Worm (Caenorhabditis elegans) whole organism, L1 larva: ENCODE measurements around the gene acbp-4.
A peak's percentile ranks its signal among the peaks of the same experiment; 100 is the strongest.

Experiments
- C04F5.9 ChIP-seq: sonication (generic microtip); optimal IDR thresholded peaks from 2 replicates; lab custom pipeline; 2016; ENCODE audit warnings: missing genetic modification characterization, missing compliant biosample characterization
- C16A3.4 ChIP-seq: fragments of 150-350 bp; optimal IDR thresholded peaks from 2 replicates; lab custom pipeline; 2014; ENCODE audit warnings: missing biosample characterization, missing genetic modification characterization
- F16B12.6 ChIP-seq: fragments of 150-350 bp; optimal IDR thresholded peaks from 2 replicates; lab custom pipeline; 2014; ENCODE audit warnings: missing biosample characterization, missing genetic modification characterization
- aha-1 ChIP-seq: fragments of 150-350 bp; optimal IDR thresholded peaks from 2 replicates; lab custom pipeline; 2014; ENCODE audit warnings: missing biosample characterization, missing genetic modification characterization
- aly-2 ChIP-seq: fragments of 150-350 bp; optimal IDR thresholded peaks from 2 replicates; lab custom pipeline; 2014; ENCODE audit warnings: missing biosample characterization, missing genetic modification characterization
- ama-1 ChIP-seq: fragments of 150-350 bp; optimal IDR thresholded peaks from 2 replicates; lab custom pipeline; 2014
- blmp-1 ChIP-seq: fragments of 150-350 bp; optimal IDR thresholded peaks from 2 replicates; lab custom pipeline; 2014; ENCODE audit warnings: missing biosample characterization, missing genetic modification characterization
- ceh-63 ChIP-seq: fragments of 200-800 bp; sonication (Bioruptor generic); optimal IDR thresholded peaks from 2 replicates; lab custom pipeline; 2018; ENCODE audit warnings: mild to moderate bottlenecking, missing genetic modification characterization, missing compliant biosample characterization
- ceh-82 ChIP-seq, 3 experiments: fragments of 150-350 bp in 1 of 3; sonication (generic microtip) in 2 of 3; optimal IDR thresholded peaks; 2 replicates each; lab custom pipeline; 2014 to 2017; ENCODE audit warnings: missing biosample characterization in 3 of 3, missing genetic modification characterization in 3 of 3
- ceh-88 ChIP-seq: fragments of 200-800 bp; sonication (Bioruptor generic); IDR thresholded peaks from 2 replicates; pipeline ENCODE4 v1.3.6; 2022; ENCODE audit warnings: missing genetic modification characterization, missing compliant biosample characterization
- ceh-90 ChIP-seq: sonication (generic microtip); optimal IDR thresholded peaks from 2 replicates; lab custom pipeline; 2016; ENCODE audit warnings: missing genetic modification characterization, missing compliant biosample characterization
- ces-1 ChIP-seq: fragments of 150-350 bp; optimal IDR thresholded peaks from 2 replicates; lab custom pipeline; 2014; ENCODE audit warnings: missing biosample characterization, missing genetic modification reagents, missing genetic modification characterization
- dpl-1 ChIP-seq, 3 experiments: fragments of 150-350 bp in 2 of 3; sonication (generic microtip) in 1 of 3; optimal IDR thresholded peaks; 2 replicates each; lab custom pipeline; 2014 to 2017; ENCODE audit warnings: missing biosample characterization in 3 of 3, missing genetic modification characterization in 3 of 3, missing genetic modification reagents in 3 of 3
- dsc-1 ChIP-seq: sonication (generic microtip); optimal IDR thresholded peaks from 2 replicates; lab custom pipeline; 2016; ENCODE audit warnings: mild to moderate bottlenecking, missing genetic modification characterization, missing compliant biosample characterization
- efl-1 ChIP-seq, 4 experiments: fragments of 150-350 bp; optimal IDR thresholded peaks in 3 of 4; peaks in 1 of 4; 1 replicate in 1 of 4; 2 replicates in 3 of 4; lab custom pipeline; 2014; ENCODE audit warnings: missing biosample characterization in 2 of 4, missing genetic modification characterization in 2 of 4, missing genetic modification reagents in 2 of 4
- efl-3 ChIP-seq: fragments of 200-800 bp; sonication (Bioruptor generic); optimal IDR thresholded peaks from 2 replicates; lab custom pipeline; 2018; ENCODE audit warnings: mild to moderate bottlenecking, missing genetic modification characterization, missing compliant biosample characterization
- egl-13 ChIP-seq: sonication (generic microtip); optimal IDR thresholded peaks from 2 replicates; lab custom pipeline; 2016; ENCODE audit warnings: missing genotype, missing genetic modification reagents, missing genetic modification characterization, missing compliant biosample characterization
- ets-5 ChIP-seq: fragments of 200-800 bp; sonication (Bioruptor generic); IDR thresholded peaks from 2 replicates; pipeline ENCODE4 v1.3.6; 2022; ENCODE audit warnings: missing genetic modification characterization, missing compliant biosample characterization
- fkh-10 ChIP-seq: sonication (generic microtip); optimal IDR thresholded peaks from 2 replicates; lab custom pipeline; 2017; ENCODE audit warnings: missing biosample characterization, missing genetic modification reagents, missing genetic modification characterization
- fkh-4 ChIP-seq: sonication (generic microtip); optimal IDR thresholded peaks from 2 replicates; lab custom pipeline; 2016; ENCODE audit warnings: missing compliant biosample characterization, missing genetic modification characterization, borderline replicate concordance
- fkh-8 ChIP-seq: sonication (generic microtip); optimal IDR thresholded peaks from 2 replicates; lab custom pipeline; 2016; ENCODE audit warnings: mild to moderate bottlenecking, missing genetic modification characterization, missing compliant biosample characterization
- fos-1 ChIP-seq: fragments of 150-350 bp; optimal IDR thresholded peaks from 2 replicates; lab custom pipeline; 2014; ENCODE audit warnings: missing biosample characterization, missing genetic modification characterization
- hpl-2 ChIP-seq: fragments of 150-350 bp; optimal IDR thresholded peaks from 2 replicates; lab custom pipeline; 2014; ENCODE audit warnings: missing biosample characterization, missing genetic modification reagents, missing genetic modification characterization
- irx-1 ChIP-seq: sonication (generic microtip); optimal IDR thresholded peaks from 2 replicates; lab custom pipeline; 2016; ENCODE audit warnings: missing genetic modification characterization, missing compliant biosample characterization
- lin-14 ChIP-seq: fragments of 200-800 bp; sonication (Bioruptor generic); optimal IDR thresholded peaks from 2 replicates; lab custom pipeline; 2018; ENCODE audit warnings: mild to moderate bottlenecking, missing genetic modification characterization, moderate library complexity, missing compliant biosample characterization
- lin-15B ChIP-seq: fragments of 150-350 bp; sonication (generic microtip); optimal IDR thresholded peaks from 3 replicates; lab custom pipeline; 2014; ENCODE audit warnings: missing biosample characterization, missing genetic modification characterization
- lin-35 ChIP-seq, 2 experiments: fragments of 150-350 bp; optimal IDR thresholded peaks; 2 replicates each; lab custom pipeline; 2014; ENCODE audit warnings: missing biosample characterization in 2 of 2, missing genetic modification characterization in 2 of 2, missing genetic modification reagents in 2 of 2
- lin-39 ChIP-seq: fragments of 150-350 bp; optimal IDR thresholded peaks from 2 replicates; lab custom pipeline; 2014; ENCODE audit warnings: missing biosample characterization, missing genetic modification reagents, missing genetic modification characterization
- lir-3 ChIP-seq: sonication (generic microtip); optimal IDR thresholded peaks from 2 replicates; lab custom pipeline; 2016; ENCODE audit warnings: mild to moderate bottlenecking, missing genetic modification characterization, moderate library complexity, missing compliant biosample characterization; ENCODE audit not compliant: poor library complexity
- lsy-2 ChIP-seq, 2 experiments: fragments of 150-350 bp; optimal IDR thresholded peaks; 2 replicates each; lab custom pipeline; 2014; ENCODE audit warnings: missing biosample characterization in 2 of 2, missing genetic modification characterization in 2 of 2
- mdl-1 ChIP-seq, 2 experiments: fragments of 150-350 bp; optimal IDR thresholded peaks; 2 replicates each; lab custom pipeline; 2014 to 2017; ENCODE audit warnings: missing biosample characterization in 2 of 2, missing genetic modification characterization in 2 of 2, inconsistent platforms in 1 of 2
- mep-1 ChIP-seq: fragments of 150-350 bp; optimal IDR thresholded peaks from 2 replicates; lab custom pipeline; 2014; ENCODE audit warnings: missing biosample characterization, missing genetic modification characterization
- nhr-12 ChIP-seq: sonication (generic microtip); optimal IDR thresholded peaks from 2 replicates; lab custom pipeline; 2017; ENCODE audit warnings: missing biosample characterization, missing genetic modification characterization
- nhr-20 ChIP-seq: sonication (generic microtip); optimal IDR thresholded peaks from 2 replicates; lab custom pipeline; 2016; ENCODE audit warnings: mild to moderate bottlenecking, missing genetic modification characterization, missing compliant biosample characterization
- nhr-28 ChIP-seq: fragments of 150-350 bp; optimal IDR thresholded peaks from 2 replicates; lab custom pipeline; 2014; ENCODE audit warnings: missing biosample characterization, missing genetic modification characterization
- nhr-47 ChIP-seq: sonication (generic microtip); optimal IDR thresholded peaks from 2 replicates; lab custom pipeline; 2016; ENCODE audit warnings: mild to moderate bottlenecking, missing genetic modification characterization, moderate library complexity, missing compliant biosample characterization
- nhr-71 ChIP-seq: sonication (generic microtip); optimal IDR thresholded peaks from 2 replicates; lab custom pipeline; 2016; ENCODE audit warnings: mild to moderate bottlenecking, missing genetic modification characterization, moderate library complexity, missing compliant biosample characterization
- nhr-84 ChIP-seq: sonication (generic microtip); optimal IDR thresholded peaks from 2 replicates; lab custom pipeline; 2017; ENCODE audit warnings: missing biosample characterization, missing genetic modification characterization
- nhr-85 ChIP-seq: sonication (generic microtip); peaks from one replicate; lab custom pipeline; 2016; ENCODE audit warnings: missing genetic modification characterization, inconsistent platforms, missing compliant biosample characterization
- pag-3 ChIP-seq: sonication (generic microtip); optimal IDR thresholded peaks from 2 replicates; lab custom pipeline; 2017; ENCODE audit warnings: missing genetic modification characterization, mild to moderate bottlenecking, missing compliant biosample characterization, antibody characterized with exemption, borderline replicate concordance; ENCODE audit not compliant: insufficient read depth
- rnt-1 ChIP-seq: sonication (generic microtip); optimal IDR thresholded peaks from 2 replicates; lab custom pipeline; 2016; ENCODE audit warnings: mild to moderate bottlenecking, missing genetic modification characterization, moderate library complexity, missing compliant biosample characterization
- skn-1 ChIP-seq: fragments of 150-350 bp; optimal IDR thresholded peaks from 2 replicates; lab custom pipeline; 2014; ENCODE audit warnings: missing biosample characterization, missing genetic modification characterization
- snu-23 ChIP-seq: sonication (generic microtip); optimal IDR thresholded peaks from 2 replicates; lab custom pipeline; 2016; ENCODE audit warnings: missing genetic modification characterization, missing compliant biosample characterization
- sox-4 ChIP-seq: sonication (generic microtip); optimal IDR thresholded peaks from 2 replicates; lab custom pipeline; 2016; ENCODE audit warnings: missing genetic modification characterization, missing compliant biosample characterization
- vab-15 ChIP-seq: sonication (generic microtip); optimal IDR thresholded peaks from 2 replicates; lab custom pipeline; 2017; ENCODE audit warnings: missing genotype, mild to moderate bottlenecking, missing genetic modification characterization, missing compliant biosample characterization
- ztf-11 ChIP-seq, 2 experiments: sonication (generic microtip); optimal IDR thresholded peaks; 2 replicates each; lab custom pipeline; 2016 to 2017; ENCODE audit warnings: missing genetic modification characterization in 2 of 2, missing biosample characterization in 1 of 2, missing compliant biosample characterization in 1 of 2

Gene acbp-4

DNA sequence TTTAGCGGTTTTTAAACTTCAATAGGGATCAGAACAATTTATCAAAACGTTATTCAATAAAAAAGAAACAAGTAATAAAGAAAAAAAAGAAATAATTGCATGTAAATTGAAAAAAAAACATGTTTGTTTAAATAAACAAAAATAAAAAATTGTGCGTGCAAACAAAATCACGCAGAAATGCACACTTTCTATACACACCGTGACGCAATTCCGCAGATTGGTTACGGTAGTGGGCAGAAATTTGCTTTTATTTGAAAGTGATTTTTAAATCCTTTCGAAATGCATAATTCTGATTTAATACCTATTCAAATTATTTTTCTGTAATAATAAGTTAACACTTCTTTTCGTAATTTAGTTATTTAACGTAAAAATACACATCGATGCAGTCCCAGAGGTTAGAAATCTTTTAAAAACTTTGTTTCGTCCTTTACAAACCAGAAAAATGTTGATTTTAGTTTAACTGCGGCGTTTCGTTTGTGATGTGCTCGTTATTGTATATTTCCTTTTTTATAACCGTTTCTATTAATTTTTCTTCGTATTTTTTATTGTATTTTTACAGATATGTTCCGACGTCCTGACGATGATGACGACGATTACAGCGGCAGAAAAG, 15.7 kb downstream of the acbp-4 start, which contains the start of gene cwf-19L2:
TSS of gene cwf-19L2 (plus strand) at position 560 of the 610 bp plus-strand sequence.
- TF ChIP-seq efl-3 (GFP tag; lab: Kevin White, UChicago), result no peak
- TF ChIP-seq efl-1 (optimal IDR thresholded peaks at IDR 0.05; lab: Kevin White, UChicago), result peak; percentile 2 to 67
- TF ChIP-seq efl-1 (GFP tag; optimal IDR thresholded peaks at IDR 0.05 in 1 of 2; lab: Kevin White, UChicago), result no peak
- TF ChIP-seq C04F5.9 (tag; lab: Kevin White, UChicago), result no peak
- TF ChIP-seq lsy-2 (tag; optimal IDR thresholded peaks at IDR 0.05; lab: Kevin White, UChicago), result peak; percentile 44 to 70
- TF ChIP-seq hpl-2, result no peak
- peak in 1 of 2 experiments; percentile 3 for TF ChIP-seq lin-35 (GFP tag; optimal IDR thresholded peaks at IDR 0.05; lab: Kevin White, UChicago)
- no peak for TF ChIP-seq lir-3
- TF ChIP-seq fkh-8 (tag; lab: Kevin White, UChicago), result no peak
- TF ChIP-seq dsc-1 (tag; lab: Kevin White, UChicago), result no peak
- TF ChIP-seq nhr-84 (tag; lab: Kevin White, UChicago), result no peak
- TF ChIP-seq F16B12.6 (tag; lab: Kevin White, UChicago), result peak; percentile 57
- no peak for TF ChIP-seq aly-2 (tag; lab: Kevin White, UChicago)
- TF ChIP-seq pag-3 (tag; lab: Kevin White, UChicago), result no peak
- TF ChIP-seq fkh-4, result no peak
- TF ChIP-seq, all 84 proteins: peak for 4

DNA sequence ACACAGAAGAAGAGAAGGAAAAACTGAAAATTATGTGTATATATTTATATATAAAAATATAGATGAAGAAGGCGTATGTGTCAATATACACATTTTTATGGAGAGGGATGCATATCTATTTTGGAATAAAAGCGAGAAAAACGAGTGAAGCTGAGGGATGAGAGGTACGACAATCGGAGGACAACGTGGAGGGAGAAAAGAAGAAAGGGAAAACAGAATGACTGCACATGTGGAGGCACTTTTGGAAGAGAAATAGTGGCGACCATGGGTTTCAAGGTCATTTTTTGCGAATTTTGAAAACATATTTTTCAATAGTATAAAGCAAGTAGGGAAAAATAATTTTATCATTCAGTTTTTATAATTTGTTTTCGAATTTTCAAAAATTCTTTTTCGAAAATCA, 16.3 kb downstream of the acbp-4 start:
- TF ChIP-seq lin-35 (GFP tag; optimal IDR thresholded peaks at IDR 0.05; lab: Kevin White, UChicago) (peak; percentile 22 to 33), rnt-1 (peak; percentile 4), lir-3 (no peak), lin-15B (tag; lab: Kevin White, UChicago) (no peak), vab-15 (no peak), blmp-1 (tag; lab: Kevin White, UChicago) (peak; percentile 98), aha-1 (tag; lab: Kevin White, UChicago) (no peak), dpl-1 (GFP tag; optimal IDR thresholded peaks at IDR 0.05; lab: Kevin White, UChicago) (peak in 1 of 3 experiments; percentile 32), lsy-2 (tag; optimal IDR thresholded peaks at IDR 0.05; lab: Kevin White, UChicago) (peak in 1 of 2 experiments; percentile 28), mep-1 (tag; lab: Kevin White, UChicago) (peak; percentile 69), C16A3.4 (tag; lab: Kevin White, UChicago) (peak; percentile 22), ces-1 (GFP tag; lab: Kevin White, UChicago) (no peak), nhr-12 (no peak), skn-1 (peak; percentile 49), C04F5.9 (tag; lab: Kevin White, UChicago) (no peak), ceh-82 (tag; optimal IDR thresholded peaks at IDR 0.05; lab: Kevin White, UChicago) (no peak), lin-14 (GFP tag; lab: Kevin White, UChicago) (peak; percentile 61), nhr-47 (tag; lab: Kevin White, UChicago) (no peak), efl-1 (optimal IDR thresholded peaks at IDR 0.05; lab: Kevin White, UChicago) (peak in 1 of 2 experiments; percentile 5), efl-1 (GFP tag; optimal IDR thresholded peaks at IDR 0.05 in 1 of 2; lab: Kevin White, UChicago) (no peak), snu-23 (GFP tag; lab: Kevin White, UChicago) (peak; percentile 10)

DNA sequence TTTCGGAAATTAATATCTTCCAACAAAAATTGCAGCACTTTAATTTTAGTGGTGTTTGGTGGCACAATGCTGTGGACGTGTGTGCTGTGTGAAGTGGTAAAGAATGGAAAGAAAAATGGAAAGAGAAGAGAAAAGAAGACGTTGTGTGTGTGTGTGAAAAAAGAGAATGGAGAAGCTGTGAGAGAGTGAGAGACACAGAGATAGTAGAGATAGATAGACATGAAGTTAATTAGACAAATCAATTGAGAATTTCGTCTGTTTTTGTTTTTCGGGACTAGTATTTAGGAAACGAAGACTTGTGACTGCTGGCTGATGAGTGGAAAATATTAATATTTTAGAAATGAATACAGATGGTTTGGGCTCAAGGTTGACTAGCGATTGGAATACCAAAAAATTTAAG, 17.7 kb downstream of the acbp-4 start:
- no peak for TF ChIP-seq ceh-88
- TF ChIP-seq rnt-1, result no peak
- no peak for TF ChIP-seq efl-1 (optimal IDR thresholded peaks at IDR 0.05; lab: Kevin White, UChicago)
- TF ChIP-seq efl-1 (GFP tag; optimal IDR thresholded peaks at IDR 0.05 in 1 of 2; lab: Kevin White, UChicago), result no peak
- no peak for TF ChIP-seq fos-1
- no peak for TF ChIP-seq ceh-63 (GFP tag; lab: Kevin White, UChicago)
- no peak for TF ChIP-seq lin-39
- no peak for TF ChIP-seq sox-4 (tag; lab: Kevin White, UChicago)
- TF ChIP-seq nhr-47 (tag; lab: Kevin White, UChicago), result no peak
- TF ChIP-seq fkh-10 (GFP tag; lab: Kevin White, UChicago), result no peak
- TF ChIP-seq ceh-90 (tag; lab: Kevin White, UChicago), result no peak
- no peak for TF ChIP-seq skn-1
- TF ChIP-seq mdl-1 (tag; optimal IDR thresholded peaks at IDR 0.05; lab: Kevin White, UChicago), result no peak
- no peak for TF ChIP-seq nhr-20 (tag; lab: Kevin White, UChicago)
- TF ChIP-seq dsc-1 (tag; lab: Kevin White, UChicago), result peak; percentile 12
- no peak for TF ChIP-seq lin-15B (tag; lab: Kevin White, UChicago)
- peak; percentile 16 for TF ChIP-seq nhr-71 (tag; lab: Kevin White, UChicago)
- no peak for TF ChIP-seq ztf-11 (tag; optimal IDR thresholded peaks at IDR 0.05; lab: Kevin White, UChicago)
- no peak for TF ChIP-seq ama-1 (lab: Kevin White, UChicago)
- no peak for TF ChIP-seq nhr-85 (tag; lab: Kevin White, UChicago)
- no peak for TF ChIP-seq lir-3
- no peak for TF ChIP-seq nhr-28 (tag; lab: Kevin White, UChicago)
- TF ChIP-seq ets-5 (GFP tag; lab: Robert Waterston, UW), result no peak
- no peak for TF ChIP-seq nhr-12
- TF ChIP-seq irx-1 (tag; lab: Kevin White, UChicago), result no peak
- TF ChIP-seq egl-13, result no peak
- TF ChIP-seq hpl-2, result no peak
- peak; percentile 51 for TF ChIP-seq lin-14 (GFP tag; lab: Kevin White, UChicago)
- TF ChIP-seq snu-23 (GFP tag; lab: Kevin White, UChicago), result peak; percentile 9
